Worm (Caenorhabditis elegans): ENCODE measurements around the gene hlh-26.
A peak's percentile ranks its signal among the peaks of the same experiment; 100 is the strongest.

The hlh-26 gene

ce11 chrII:5514846-5515245 is 18.7 kb downstream of the hlh-26 start, which contains the start of gene sahd-1:
Gene sahd-1, minus strand, starts transcription at chrII:5514945.
- no peak for TF ChIP-seq rcor-1 (GFP tag; IDR thresholded peaks at IDR 0.05)
- no peak for TF ChIP-seq F57A8.1 (GFP tag; optimal IDR thresholded peaks at IDR 0.05)
- no peak for TF ChIP-seq B0035.1 (tag; optimal IDR thresholded peaks at IDR 0.05)
- no peak for TF ChIP-seq let-607 (tag; optimal IDR thresholded peaks at IDR 0.05)
- no peak for TF ChIP-seq snpc-1.3 (tag; optimal IDR thresholded peaks at IDR 0.05; ENCODE audit: insufficient read depth)
- no peak for TF ChIP-seq atf-7 (tag; optimal IDR thresholded peaks at IDR 0.05)
- no peak for TF ChIP-seq F23B12.7 (tag; optimal IDR thresholded peaks at IDR 0.05; ENCODE audit: insufficient read depth)
- TF ChIP-seq zfh-2 (GFP tag; conservative IDR thresholded peaks at IDR 0.05), result no peak
- peak; percentile 24 for TF ChIP-seq nhr-80 (tag; optimal IDR thresholded peaks at IDR 0.05)

- TF ChIP-seq attf-3 (GFP tag; conservative IDR thresholded peaks at IDR 0.05) (no peak), atf-7 (tag; optimal IDR thresholded peaks at IDR 0.05) (peak; percentile 78), nhr-80 (tag; optimal IDR thresholded peaks at IDR 0.05) (peak; percentile 90), efl-1 (GFP tag; optimal IDR thresholded peaks at IDR 0.05) (no peak), B0019.2 (GFP tag; conservative IDR thresholded peaks at IDR 0.05) (no peak), let-607 (tag; optimal IDR thresholded peaks at IDR 0.05) (peak; percentile 88 to 93), snpc-1.1 (tag; optimal IDR thresholded peaks at IDR 0.05; ENCODE audit: insufficient read depth) (no peak), ekl-4 (GFP tag; IDR thresholded peaks at IDR 0.05) (no peak), lsy-27 (tag; optimal IDR thresholded peaks at IDR 0.05; ENCODE audit: borderline replicate concordance, insufficient read depth) (no peak), unc-62 (GFP tag; optimal IDR thresholded peaks at IDR 0.05) (peak; percentile 34), sea-2 (GFP tag; IDR thresholded peaks at IDR 0.05) (no peak)
Observed at ce11 chrII:5512473-5513097, 21.0 kb downstream of the hlh-26 start.

ce11 chrII:5511417-5512353 is 21.9 kb downstream of the hlh-26 start:
- no peak for TF ChIP-seq snpc-4 (GFP tag; optimal IDR thresholded peaks at IDR 0.05)
- TF ChIP-seq snpc-4 (tag; optimal IDR thresholded peaks at IDR 0.05), result peak in 1 of 4 experiments; percentile 13
- no peak for TF ChIP-seq nhr-120 (GFP tag; IDR thresholded peaks at IDR 0.05)
- peak; percentile 76 for TF ChIP-seq xnd-1 (tag; optimal IDR thresholded peaks at IDR 0.05)
- peak; percentile 50 for TF ChIP-seq him-1 (tag; optimal IDR thresholded peaks at IDR 0.05)
- TF ChIP-seq madf-6 (GFP tag; IDR thresholded peaks at IDR 0.05), result peak; percentile 90
- 0 out of 2 replicates have a peak, but pooled peaks have one; percentile 38 for TF ChIP-seq aptf-2 (GFP tag; conservative IDR thresholded peaks at IDR 0.05)
- no peak for TF ChIP-seq snpc-3.4 (tag; optimal IDR thresholded peaks at IDR 0.05)
- TF ChIP-seq atf-7 (tag; optimal IDR thresholded peaks at IDR 0.05), result peak; percentile 16
- TF ChIP-seq ccch-3 (GFP tag; optimal IDR thresholded peaks at IDR 0.05), result no peak
- TF ChIP-seq mcd-1 (GFP tag; IDR thresholded peaks at IDR 0.05), result peak; percentile 41
- peak; percentile 7 for TF ChIP-seq K12H6.12 (tag; optimal IDR thresholded peaks at IDR 0.05)
- peak; percentile 57 for TF ChIP-seq unc-130 (GFP tag; optimal IDR thresholded peaks at IDR 0.05)
- TF ChIP-seq attf-5 (GFP tag; optimal IDR thresholded peaks at IDR 0.05), result peak; percentile 1
- no peak for TF ChIP-seq ztf-25 (GFP tag; IDR thresholded peaks at IDR 0.05)
- TF ChIP-seq rec-8 (tag; optimal IDR thresholded peaks at IDR 0.05), result peak in 1 of 2 experiments; percentile 24
- TF ChIP-seq madf-8 (GFP tag; conservative IDR thresholded peaks at IDR 0.05), result peak; percentile 88
- no peak for TF ChIP-seq madf-3 (GFP tag; IDR thresholded peaks at IDR 0.05)
- TF ChIP-seq Y79H2A.3 (GFP tag; conservative IDR thresholded peaks at IDR 0.05), result no peak
- peak; percentile 42 for TF ChIP-seq F33H1.4 (GFP tag; IDR thresholded peaks at IDR 0.05)
- peak; percentile 65 for TF ChIP-seq ZK185.1 (tag; optimal IDR thresholded peaks at IDR 0.05; ENCODE audit: poor library complexity, severe bottlenecking)
- peak; percentile 4 for TF ChIP-seq lin-54 (GFP tag; optimal IDR thresholded peaks at IDR 0.05)
- TF ChIP-seq dox-1 (GFP tag; IDR thresholded peaks at IDR 0.05), result 0 out of 2 replicates have a peak, but pooled peaks have one; percentile 39
- no peak for TF ChIP-seq hrde-1 (tag; optimal IDR thresholded peaks at IDR 0.05; ENCODE audit: borderline replicate concordance)
